Fruit fly (Drosophila melanogaster) whole organism, prepupa: ENCODE data around the gene CG1113.

Experiments
- CG16779 ChIP-seq: fragments of 200-800 bp; sonication (Bioruptor generic); optimal IDR thresholded peaks from 3 replicates; lab custom pipeline; 2017; ENCODE audit warnings: missing biosample characterization, mild to moderate bottlenecking, missing genetic modification characterization
- CG6792 ChIP-seq: fragments of 200-800 bp; sonication (Bioruptor generic); optimal IDR thresholded peaks from 3 replicates; lab custom pipeline; 2016; ENCODE audit warnings: missing biosample characterization, missing genetic modification characterization
- pdm3 ChIP-seq: fragments of 200-800 bp; sonication (Bioruptor generic); optimal IDR thresholded peaks from 3 replicates; lab custom pipeline; 2016; ENCODE audit warnings: missing biosample characterization, missing genetic modification characterization

dm6 chr3R:5302939-5303777 lies 50.2 kb downstream of the CG1113 start:
- no peak for TF ChIP-seq CG16779 (tag; lab: Kevin White, UChicago)
- TF ChIP-seq pdm3 = no peak
- TF ChIP-seq CG6792 (GFP tag; lab: Kevin White, UChicago) = no peak
